Fruit fly (Drosophila melanogaster) whole organism, wandering third instar larva: ENCODE measurements around the gene CG32750.

ENCODE experiments used
- CG32264 ChIP-seq: fragments of 200-800 bp; sonication (Bioruptor generic); optimal IDR thresholded peaks from 2 replicates; lab custom pipeline; 2016; ENCODE audit warnings: missing biosample characterization, missing genetic modification characterization
- Dif ChIP-seq: fragments of 200-275, 200-300 bp; sonication (Bioruptor generic); optimal IDR thresholded peaks from 2 replicates; lab custom pipeline; 2018; ENCODE audit warnings: missing biosample characterization, missing genetic modification characterization; ENCODE audit not compliant: partially characterized antibody
- HLH106 ChIP-seq: fragments of 200-800 bp; optimal IDR thresholded peaks from 3 replicates; lab custom pipeline; 2019; ENCODE audit warnings: missing biosample characterization, mild to moderate bottlenecking, missing genetic modification characterization, moderate library complexity
- Hr78 ChIP-seq: fragments of >200 bp; optimal IDR thresholded peaks from 2 replicates; lab custom pipeline; 2017; ENCODE audit warnings: missing biosample characterization, missing genetic modification characterization
- Myc ChIP-seq: fragments of >200 bp; optimal IDR thresholded peaks from 2 replicates; lab custom pipeline; 2017
- dl ChIP-seq, 2 experiments: fragments of 175-275, 200-275 bp in 1 of 2; fragments of 200-275 bp in 1 of 2; sonication (Bioruptor generic); optimal IDR thresholded peaks; lab custom pipeline; 2018; ENCODE audit warnings: mild to moderate bottlenecking in 2 of 2, missing biosample characterization in 2 of 2, missing genetic modification characterization in 2 of 2, moderate library complexity in 2 of 2; ENCODE audit not compliant: partially characterized antibody in 2 of 2, insufficient read depth in 1 of 2
- dsf ChIP-seq: sonication (Bioruptor generic); optimal IDR thresholded peaks from 2 replicates; lab custom pipeline; 2016; ENCODE audit warnings: missing biosample characterization, missing genetic modification characterization, borderline replicate concordance
- fru ChIP-seq: fragments of 200-800 bp; sonication (Bioruptor generic); optimal IDR thresholded peaks from 3 replicates; lab custom pipeline; 2016; ENCODE audit warnings: missing biosample characterization, mild to moderate bottlenecking, missing genetic modification characterization
- h ChIP-seq: fragments of 200-800 bp; sonication (Bioruptor generic); optimal IDR thresholded peaks from 3 replicates; lab custom pipeline; 2016; ENCODE audit warnings: missing biosample characterization, mild to moderate bottlenecking, missing genetic modification characterization
- pan ChIP-seq: fragments of >200 bp; optimal IDR thresholded peaks from 2 replicates; lab custom pipeline; 2017
- usp ChIP-seq: fragments of >200 bp; optimal IDR thresholded peaks from 2 replicates; lab custom pipeline; 2017; ENCODE audit warnings: missing biosample characterization, missing genetic modification characterization

DNA sequence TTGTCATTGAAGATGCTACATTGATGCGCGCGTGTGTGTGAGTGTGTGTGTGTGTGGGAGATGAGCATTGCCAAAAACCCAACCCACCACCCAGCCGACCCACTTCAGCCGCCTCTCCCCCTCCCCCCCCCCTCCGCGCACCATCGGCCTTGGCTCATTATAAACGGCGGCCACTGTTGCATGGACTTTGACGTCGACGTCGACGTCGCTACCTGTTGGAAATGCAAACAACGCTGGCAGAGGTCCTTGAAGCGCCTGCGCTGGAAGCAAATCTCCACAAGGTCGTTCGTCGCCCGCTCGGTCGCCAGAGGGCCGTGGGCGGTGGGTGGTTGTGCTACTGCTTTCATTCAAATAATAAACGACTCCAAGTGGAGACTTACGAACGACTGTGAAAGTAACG, 20.4 kb upstream of the CG32750 start:
- TF ChIP-seq HLH106 (no peak), dsf (GFP tag; lab: Kevin White, UChicago) (no peak), fru (GFP tag; lab: Kevin White, UChicago) (no peak), h (GFP tag; lab: Kevin White, UChicago) (no peak), Dif (GFP tag; lab: Kevin White, UChicago) (no peak), pan (lab: Kevin White, UChicago) (no peak), dl (GFP tag; optimal IDR thresholded peaks at IDR 0.05; lab: Kevin White, UChicago; ENCODE audit: insufficient read depth in 1 of 2, partially characterized antibody in 2 of 2) (no peak), Hr78 (GFP tag; lab: Kevin White, UChicago) (no peak), Myc (no peak), usp (GFP tag; lab: Kevin White, UChicago) (no peak), CG32264 (no peak)
